Worm (Caenorhabditis elegans) whole organism, L4/young adult: ENCODE results near the gene C46E10.1.
"Not testable (repeated sequence)": the region's sequence is repeated elsewhere in the genome, so short reads cannot be mapped to it uniquely, and the experiment has no call there.

Experiments
- W03F9.2 ChIP-seq: fragments of 150-350 bp; optimal IDR thresholded peaks from 2 replicates; lab custom pipeline; 2014; ENCODE audit warnings: missing biosample characterization, missing genetic modification characterization
- dao-5 ChIP-seq: sonication (generic microtip); optimal IDR thresholded peaks from 2 replicates; lab custom pipeline; 2016; ENCODE audit warnings: missing genotype, missing genetic modification characterization, moderate library complexity, missing compliant biosample characterization
- him-1 ChIP-seq: sonication (generic microtip); optimal IDR thresholded peaks from 2 replicates; lab custom pipeline; 2016; ENCODE audit warnings: missing genotype, missing genetic modification reagents, missing genetic modification characterization, missing compliant biosample characterization

The C46E10.1 gene

ce11 chrII:3748719-3749118, 24.7 kb downstream of the C46E10.1 start, which contains the start of gene fbxb-90:
fbxb-90 (minus strand) TSS chrII:3748819.
- no peak for TF ChIP-seq W03F9.2
- TF ChIP-seq him-1 (tag; lab: Kevin White, UChicago): no peak
- TF ChIP-seq dao-5 (tag; lab: Kevin White, UChicago): no peak

- TF ChIP-seq dao-5 (tag; lab: Kevin White, UChicago): no peak
- TF ChIP-seq him-1 (tag; lab: Kevin White, UChicago): no peak
- no peak for TF ChIP-seq W03F9.2
Observed at ce11 chrII:3750685-3751084, 26.7 kb downstream of the C46E10.1 start, which contains the start of gene fbxb-91. fbxb-91 (minus strand) TSS chrII:3750785.

- TF ChIP-seq him-1 (tag; lab: Kevin White, UChicago): no peak
- no peak for TF ChIP-seq W03F9.2
- TF ChIP-seq dao-5 (tag; lab: Kevin White, UChicago): no peak
Observed at ce11 chrII:3752184-3752583, 28.2 kb downstream of the C46E10.1 start, which contains the start of gene sdz-11. sdz-11 (minus strand) TSS chrII:3752284.

ce11 chrII:3753598-3753997, 29.6 kb downstream of the C46E10.1 start, which contains the start of gene rcd-1:
rcd-1 (plus strand) TSS chrII:3753898.
- TF ChIP-seq dao-5 (tag; lab: Kevin White, UChicago): no peak
- TF ChIP-seq W03F9.2: no peak
- no peak for TF ChIP-seq him-1 (tag; lab: Kevin White, UChicago)

ce11 chrII:3757499-3757898, 33.5 kb downstream of the C46E10.1 start, which contains the start of gene srx-111:
srx-111 (plus strand) TSS chrII:3757799.
- TF ChIP-seq W03F9.2 (no peak), him-1 (tag; lab: Kevin White, UChicago) (no peak), dao-5 (tag; lab: Kevin White, UChicago) (no peak)

ce11 chrII:3759010-3759409, 35.0 kb downstream of the C46E10.1 start, which contains the start of gene T24E12.12:
T24E12.12 (plus strand) TSS chrII:3759290.
- no peak for TF ChIP-seq W03F9.2
- no peak for TF ChIP-seq dao-5 (tag; lab: Kevin White, UChicago)
- no peak for TF ChIP-seq him-1 (tag; lab: Kevin White, UChicago)

- not testable (repeated sequence) for TF ChIP-seq dao-5 (tag; lab: Kevin White, UChicago); him-1 (tag; lab: Kevin White, UChicago); W03F9.2
Observed at ce11 chrII:3761599-3761998, 37.6 kb downstream of the C46E10.1 start, which contains the start of gene T24E12.6. T24E12.6 (minus strand) TSS chrII:3761699.

- TF ChIP-seq dao-5 (tag; lab: Kevin White, UChicago) (no peak), him-1 (tag; lab: Kevin White, UChicago) (no peak), W03F9.2 (no peak)
Observed at ce11 chrII:3764486-3764885, 40.5 kb downstream of the C46E10.1 start, which contains the start of gene srx-112. srx-112 (minus strand) TSS chrII:3764586.

ce11 chrII:3771640-3772039, 47.6 kb downstream of the C46E10.1 start:
- TF ChIP-seq W03F9.2: no peak
- TF ChIP-seq him-1 (tag; lab: Kevin White, UChicago): no peak
- no peak for TF ChIP-seq dao-5 (tag; lab: Kevin White, UChicago)

ce11 chrII:3773130-3773529, 49.1 kb downstream of the C46E10.1 start, which contains the start of gene T24E12.10:
T24E12.10 (minus strand) TSS chrII:3773230.
- TF ChIP-seq him-1 (tag; lab: Kevin White, UChicago): no peak
- TF ChIP-seq dao-5 (tag; lab: Kevin White, UChicago): no peak
- no peak for TF ChIP-seq W03F9.2
